Fruit fly (Drosophila melanogaster) whole organism, embryonic: ENCODE data around the gene Faa.

Experiments
- CG10543 ChIP-seq: fragments of 200-800 bp; sonication (Bioruptor generic); optimal IDR thresholded peaks from 3 replicates; lab custom pipeline; 2017; ENCODE audit warnings: missing biosample characterization, mild to moderate bottlenecking, missing genetic modification characterization, moderate library complexity
- CG12769 ChIP-seq: fragments of 200-800 bp; sonication (Bioruptor generic); optimal IDR thresholded peaks from 2 replicates; lab custom pipeline; 2019; ENCODE audit warnings: missing biosample characterization, mild to moderate bottlenecking, missing genetic modification characterization, moderate library complexity
- CG17912 ChIP-seq: fragments of 200-800 bp; sonication (Bioruptor generic); optimal IDR thresholded peaks from 2 replicates; lab custom pipeline; 2018; ENCODE audit warnings: missing biosample characterization, mild to moderate bottlenecking, missing genetic modification characterization
- CG3838 ChIP-seq: fragments of 200-800 bp; sonication (Bioruptor generic); optimal IDR thresholded peaks from 3 replicates; lab custom pipeline; 2016; ENCODE audit warnings: missing biosample characterization, missing genetic modification characterization
- CG6689 ChIP-seq: fragments of 200-800 bp; sonication (Bioruptor generic); IDR thresholded peaks from 2 replicates; pipeline ENCODE4 v1.3.6; 2022; ENCODE audit warnings: missing biosample characterization, missing genetic modification characterization
- CG6791 ChIP-seq: fragments of 200-800 bp; sonication (Bioruptor generic); IDR thresholded peaks from 3 replicates; pipeline ENCODE4 v1.3.6; 2022; ENCODE audit warnings: missing biosample characterization, missing genetic modification characterization; ENCODE audit not compliant: partially characterized antibody
- CG6813 ChIP-seq: fragments of 200-800 bp; sonication (Bioruptor generic); optimal IDR thresholded peaks from 2 replicates; lab custom pipeline; 2017; ENCODE audit warnings: missing biosample characterization, missing genetic modification characterization, mild to moderate bottlenecking, moderate library complexity, missing genetic modification reagents
- Dad ChIP-seq: fragments of 200-800 bp; sonication (Bioruptor generic); optimal IDR thresholded peaks from 3 replicates; lab custom pipeline; 2016; ENCODE audit warnings: missing biosample characterization, missing genetic modification characterization
- Dip2 ChIP-seq: fragments of 200-800 bp; sonication (Bioruptor generic); IDR thresholded peaks from 2 replicates; pipeline ENCODE4 v1.3.6; 2022; ENCODE audit warnings: missing biosample characterization, missing genetic modification characterization
- Doc2 ChIP-seq: fragments of 200-800 bp; sonication (Bioruptor generic); IDR thresholded peaks from 2 replicates; pipeline ENCODE4 v1.3.6; 2022; ENCODE audit warnings: missing biosample characterization, missing genetic modification characterization
- Ets97D ChIP-seq: fragments of 200-800 bp; sonication (Bioruptor generic); optimal IDR thresholded peaks from 3 replicates; lab custom pipeline; 2016; ENCODE audit warnings: missing biosample characterization, missing genetic modification characterization
- Fer1 ChIP-seq: fragments of 200-800 bp; sonication (Bioruptor generic); optimal IDR thresholded peaks from 2 replicates; lab custom pipeline; 2017; ENCODE audit warnings: missing biosample characterization, mild to moderate bottlenecking, missing genetic modification characterization
- Gug ChIP-seq: fragments of 200-800 bp; sonication (Bioruptor generic); IDR thresholded peaks from 4 replicates; pipeline ENCODE4 v1.3.6; 2022; ENCODE audit warnings: missing biosample characterization, missing genetic modification characterization
- HLH3B ChIP-seq: fragments of 200-800 bp; sonication (Bioruptor generic); IDR thresholded peaks from 2 replicates; pipeline ENCODE4 v1.3.6; 2022; ENCODE audit warnings: missing biosample characterization, missing genetic modification characterization
- HLHmδ ChIP-seq: fragments of 200-800 bp; sonication (Bioruptor generic); optimal IDR thresholded peaks from 2 replicates; lab custom pipeline; 2018; ENCODE audit warnings: missing biosample characterization, mild to moderate bottlenecking, missing genetic modification characterization, moderate library complexity
- Hmr ChIP-seq: fragments of 200-800 bp; sonication (Bioruptor generic); optimal IDR thresholded peaks from 3 replicates; lab custom pipeline; 2017; ENCODE audit warnings: mild to moderate bottlenecking, missing biosample characterization, missing genetic modification reagents, missing genetic modification characterization
- MESR4 ChIP-seq: fragments of 200-800 bp; sonication (Bioruptor generic); optimal IDR thresholded peaks from 2 replicates; lab custom pipeline; 2018; ENCODE audit warnings: missing biosample characterization, mild to moderate bottlenecking, missing genetic modification characterization, moderate library complexity
- Nf-YA ChIP-seq: fragments of 200-800 bp; sonication (Bioruptor generic); IDR thresholded peaks from 2 replicates; pipeline ENCODE4 v1.3.6; 2022; ENCODE audit warnings: missing biosample characterization, missing genetic modification characterization
- Oli ChIP-seq: fragments of 200-800 bp; sonication (Bioruptor generic); optimal IDR thresholded peaks from 2 replicates; lab custom pipeline; 2018; ENCODE audit warnings: missing biosample characterization, mild to moderate bottlenecking, missing genetic modification characterization, moderate library complexity
- Optix ChIP-seq: fragments of 200-800 bp; sonication (Bioruptor generic); IDR thresholded peaks from 3 replicates; pipeline ENCODE4 v1.3.6; 2022; ENCODE audit warnings: missing biosample characterization, missing genetic modification characterization
- Sox102F ChIP-seq: fragments of 200-800 bp; sonication (Bioruptor generic); optimal IDR thresholded peaks from 2 replicates; lab custom pipeline; 2018; ENCODE audit warnings: missing biosample characterization, mild to moderate bottlenecking, missing genetic modification characterization, moderate library complexity
- Ssrp ChIP-seq: fragments of 200-800 bp; sonication (Bioruptor generic); optimal IDR thresholded peaks from 2 replicates; lab custom pipeline; 2018; ENCODE audit warnings: missing biosample characterization, mild to moderate bottlenecking, missing genetic modification characterization, moderate library complexity
- ab ChIP-seq: fragments of 200-800 bp; sonication (Bioruptor generic); optimal IDR thresholded peaks from 2 replicates; lab custom pipeline; 2016; ENCODE audit warnings: missing biosample characterization, missing genetic modification characterization
- ara ChIP-seq: fragments of 200-800 bp; sonication (Bioruptor generic); IDR thresholded peaks from 2 replicates; pipeline ENCODE4 v1.3.6; 2022; ENCODE audit warnings: missing biosample characterization, missing genetic modification characterization
- az2 ChIP-seq: fragments of 200-800 bp; sonication (Bioruptor generic); optimal IDR thresholded peaks from 3 replicates; lab custom pipeline; 2016; ENCODE audit warnings: missing biosample characterization, missing genetic modification characterization
- bab2 ChIP-seq: fragments of 200-800 bp; sonication (Bioruptor generic); optimal IDR thresholded peaks from 2 replicates; lab custom pipeline; 2016; ENCODE audit warnings: missing biosample characterization, missing genetic modification characterization
- bbx ChIP-seq: fragments of 200-800 bp; sonication (Bioruptor generic); IDR thresholded peaks from 2 replicates; pipeline ENCODE4 v1.3.6; 2022; ENCODE audit warnings: missing biosample characterization, missing genetic modification characterization; ENCODE audit not compliant: partially characterized antibody
- cg ChIP-seq: fragments of 200-800 bp; sonication (Bioruptor generic); optimal IDR thresholded peaks from 3 replicates; lab custom pipeline; 2019; ENCODE audit warnings: missing biosample characterization, mild to moderate bottlenecking, missing genetic modification characterization, moderate library complexity
- chm ChIP-seq: fragments of 200-800 bp; sonication (Bioruptor generic); IDR thresholded peaks from 2 replicates; pipeline ENCODE4 v1.3.6; 2022; ENCODE audit warnings: missing biosample characterization, missing genetic modification characterization
- dati ChIP-seq: fragments of 200-800 bp; sonication (Bioruptor generic); IDR thresholded peaks from 2 replicates; pipeline ENCODE4 v1.3.6; 2022; ENCODE audit warnings: missing biosample characterization, missing genetic modification characterization
- exex ChIP-seq: fragments of 200-800 bp; sonication (Bioruptor generic); optimal IDR thresholded peaks from 4 replicates; lab custom pipeline; 2018; ENCODE audit warnings: missing biosample characterization, mild to moderate bottlenecking, missing genetic modification characterization, moderate library complexity
- gce ChIP-seq: fragments of 200-800 bp; sonication (Bioruptor generic); IDR thresholded peaks from 3 replicates; pipeline ENCODE4 v1.3.6; 2022; ENCODE audit warnings: missing biosample characterization, missing genetic modification characterization
- grau ChIP-seq: fragments of 200-800 bp; optimal IDR thresholded peaks from 3 replicates; lab custom pipeline; 2019; ENCODE audit warnings: missing biosample characterization, mild to moderate bottlenecking, missing genetic modification characterization, moderate library complexity
- h ChIP-seq: fragments of >200 bp; optimal IDR thresholded peaks from 2 replicates; lab custom pipeline; 2017
- hbn ChIP-seq: fragments of 200-800 bp; sonication (Bioruptor generic); IDR thresholded peaks from 2 replicates; pipeline ENCODE4 v1.3.6; 2022; ENCODE audit warnings: missing biosample characterization, missing genetic modification characterization; ENCODE audit not compliant: partially characterized antibody
- hkb ChIP-seq, 2 experiments: fragments of 200-800 bp in 1 of 2; fragments of >200 bp in 1 of 2; sonication (Bioruptor generic) in 1 of 2; IDR thresholded peaks in 1 of 2; optimal IDR thresholded peaks in 1 of 2; 2 replicates each; pipeline versions ENCODE4 v1.3.6 to Lab custom; 2017 to 2022; ENCODE audit warnings: missing biosample characterization in 1 of 2, missing genetic modification characterization in 1 of 2
- mirr ChIP-seq: fragments of 200-800 bp; sonication (Bioruptor generic); optimal IDR thresholded peaks from 3 replicates; lab custom pipeline; 2018; ENCODE audit warnings: missing biosample characterization, mild to moderate bottlenecking, missing genetic modification characterization
- mld ChIP-seq: fragments of 200-800 bp; sonication (Bioruptor generic); IDR thresholded peaks from 3 replicates; pipeline ENCODE4 v1.3.6; 2022; ENCODE audit warnings: missing biosample characterization, missing genetic modification characterization; ENCODE audit not compliant: partially characterized antibody
- oc ChIP-seq: fragments of 200-800 bp; sonication (Bioruptor generic); optimal IDR thresholded peaks from 2 replicates; lab custom pipeline; 2018; ENCODE audit warnings: missing biosample characterization, mild to moderate bottlenecking, missing genetic modification characterization, moderate library complexity
- otp ChIP-seq: fragments of 200-800 bp; sonication (Bioruptor generic); IDR thresholded peaks from 3 replicates; pipeline ENCODE4, ENCODE4 v1.3.6; 2022; ENCODE audit warnings: missing biosample characterization, missing genetic modification characterization
- pho ChIP-seq: fragments of 200-800 bp; sonication (Bioruptor generic); optimal IDR thresholded peaks from 2 replicates; lab custom pipeline; 2016; ENCODE audit warnings: missing biosample characterization, missing genetic modification characterization
- phol ChIP-seq: fragments of 200-800 bp; sonication (Bioruptor generic); optimal IDR thresholded peaks from 3 replicates; lab custom pipeline; 2018; ENCODE audit warnings: missing biosample characterization, mild to moderate bottlenecking, missing genetic modification characterization, moderate library complexity
- pros ChIP-seq: fragments of 200-800 bp; sonication (Bioruptor generic); optimal IDR thresholded peaks from 3 replicates; lab custom pipeline; 2019; ENCODE audit warnings: missing biosample characterization, mild to moderate bottlenecking, missing genetic modification characterization, moderate library complexity
- row ChIP-seq: fragments of 200-800 bp; sonication (Bioruptor generic); IDR thresholded peaks from 3 replicates; pipeline ENCODE4 v1.3.6; 2022; ENCODE audit warnings: missing biosample characterization, missing genetic modification characterization
- sens ChIP-seq: fragments of 200-800 bp; sonication (Bioruptor generic); peaks from one replicate; lab custom pipeline; 2016; ENCODE audit warnings: missing biosample characterization, missing genetic modification characterization
- stc ChIP-seq: fragments of 200-800 bp; sonication (Bioruptor generic); IDR thresholded peaks from 2 replicates; pipeline ENCODE4 v1.3.6; 2022; ENCODE audit warnings: missing biosample characterization, missing genetic modification characterization
- sug ChIP-seq: fragments of 200-800 bp; optimal IDR thresholded peaks from 2 replicates; lab custom pipeline; 2019; ENCODE audit warnings: missing biosample characterization, mild to moderate bottlenecking, missing genetic modification characterization, moderate library complexity
- twi ChIP-seq: fragments of 200-800 bp; optimal IDR thresholded peaks from 2 replicates; lab custom pipeline; 2019; ENCODE audit warnings: missing biosample characterization, mild to moderate bottlenecking, missing genetic modification characterization, moderate library complexity
- wek ChIP-seq: fragments of 200-800 bp; sonication (Bioruptor generic); optimal IDR thresholded peaks from 3 replicates; lab custom pipeline; 2018; ENCODE audit warnings: missing biosample characterization, mild to moderate bottlenecking, missing genetic modification characterization, moderate library complexity

Faa gene

dm6 chr3L:4119636-4120357 lies 46.0 kb upstream of the Faa start (continued):
- TF ChIP-seq Fer1 (GFP tag; lab: Kevin White, UChicago) (no peak), HLHmδ (GFP tag; lab: Kevin White, UChicago) (peak; percentile 81), grau (tag; lab: Kevin White, UChicago) (peak; percentile 82), chm (0 out of 2 replicates have a peak, but pooled peaks have one; percentile 9), cg (GFP tag; lab: Kevin White, UChicago) (peak; percentile 38), Nf-YA (GFP tag; lab: Robert Waterston, UW) (no peak), Dip2 (GFP tag; lab: Robert Waterston, UW) (no peak), mld (GFP tag; lab: Robert Waterston, UW) (no peak), exex (tag; lab: Kevin White, UChicago) (peak; percentile 49), sug (tag; lab: Kevin White, UChicago) (peak; percentile 72), Sox102F (GFP tag; lab: Kevin White, UChicago) (peak; percentile 6), ab (GFP tag; lab: Kevin White, UChicago) (no peak), mirr (GFP tag; lab: Kevin White, UChicago) (peak; percentile 71), bbx (GFP tag; lab: Robert Waterston, UW) (no peak), Hmr (GFP tag; lab: Kevin White, UChicago) (peak; percentile 3), CG6689 (GFP tag; lab: Robert Waterston, UW) (0 out of 2 replicates have a peak, but pooled peaks have one; percentile 11), otp (peak; percentile 50; the same call in 1 of the 3 replicates), Oli (tag; lab: Kevin White, UChicago) (no peak), az2 (GFP tag; lab: Kevin White, UChicago) (no peak), wek (GFP tag; lab: Kevin White, UChicago) (no peak), CG3838 (no peak), pho (GFP tag; lab: Kevin White, UChicago) (peak; percentile 8), phol (peak; percentile 21), CG17912 (GFP tag; lab: Kevin White, UChicago) (no peak), Gug (GFP tag; lab: Robert Waterston, UW) (no peak), CG12769 (tag; lab: Kevin White, UChicago) (peak; percentile 63), CG6791 (no peak), twi (peak; percentile 88), oc (tag; lab: Kevin White, UChicago) (no peak), CG10543 (GFP tag; lab: Kevin White, UChicago) (peak; percentile 23), sens (GFP tag; lab: Kevin White, UChicago) (peak; percentile 46), Ssrp (no peak), row (GFP tag; lab: Robert Waterston, UW) (peak; percentile 30; the same call in 1 of the 3 replicates), hkb (optimal IDR thresholded peaks at IDR 0.05; lab: Kevin White, UChicago) (no peak), hkb (GFP tag; IDR thresholded peaks at IDR 0.05; lab: Robert Waterston, UW) (0 out of 2 replicates have a peak, but pooled peaks have one; percentile 7), Optix (GFP tag; lab: Robert Waterston, UW) (no peak), pros (GFP tag; lab: Kevin White, UChicago) (peak; percentile 39), Ets97D (GFP tag; lab: Kevin White, UChicago) (peak; percentile 4), ara (GFP tag; lab: Robert Waterston, UW) (0 out of 2 replicates have a peak, but pooled peaks have one; percentile 20), stc (no peak), CG6813 (GFP tag; lab: Kevin White, UChicago) (peak; percentile 23), dati (no peak), hbn (GFP tag; lab: Robert Waterston, UW) (no peak), HLH3B (GFP tag; lab: Robert Waterston, UW) (no peak), Doc2 (no peak), Dad (GFP tag; lab: Kevin White, UChicago) (no peak), bab2 (GFP tag; lab: Kevin White, UChicago) (peak; percentile 11), MESR4 (GFP tag; lab: Kevin White, UChicago) (no peak), gce (no peak), h (lab: Kevin White, UChicago) (no peak)
